Worm (Caenorhabditis elegans) whole organism, young adult: ENCODE results near the gene F49C5.9.

Experiments
- B0035.1 ChIP-seq: sonication (generic microtip); optimal IDR thresholded peaks from 2 replicates; lab custom pipeline; 2016; ENCODE audit warnings: missing genetic modification characterization, mild to moderate bottlenecking, missing compliant biosample characterization, missing genotype, missing genetic modification reagents
- B0336.3 ChIP-seq: fragments of 200-800 bp; sonication (Bioruptor generic); IDR thresholded peaks from 2 replicates; pipeline ENCODE4 v1.3.6; 2022; ENCODE audit warnings: missing genetic modification characterization, missing compliant biosample characterization
- C17E4.6 ChIP-seq: fragments of 200-800 bp; sonication (Bioruptor generic); IDR thresholded peaks from 2 replicates; pipeline ENCODE4 v1.3.6; 2022; ENCODE audit warnings: missing genetic modification reagents, missing genetic modification characterization, missing compliant biosample characterization
- D2030.7 ChIP-seq: fragments of 200-800 bp; sonication (Bioruptor generic); IDR thresholded peaks from 2 replicates; pipeline ENCODE4 v1.3.6; 2022; ENCODE audit warnings: missing genetic modification reagents, missing genetic modification characterization, missing compliant biosample characterization
- F22D6.2 ChIP-seq: sonication (generic microtip); optimal IDR thresholded peaks from 2 replicates; lab custom pipeline; 2016; ENCODE audit warnings: mild to moderate bottlenecking, missing genetic modification characterization, missing compliant biosample characterization
- F33H1.4 ChIP-seq: fragments of 200-800 bp; sonication (Bioruptor generic); IDR thresholded peaks from 2 replicates; pipeline ENCODE4 v1.3.6; 2022; ENCODE audit warnings: missing genetic modification reagents, missing genetic modification characterization, missing compliant biosample characterization
- F49E8.2 ChIP-seq: sonication (generic microtip); optimal IDR thresholded peaks from 3 replicates; lab custom pipeline; 2017; ENCODE audit warnings: missing genetic modification characterization, mild to moderate bottlenecking, missing compliant biosample characterization, antibody characterized with exemption, moderate library complexity; ENCODE audit not compliant: insufficient read depth
- F57A8.1 ChIP-seq: fragments of 200-800 bp; sonication (Bioruptor generic); optimal IDR thresholded peaks from 2 replicates; lab custom pipeline; 2018; ENCODE audit warnings: mild to moderate bottlenecking, missing genetic modification characterization, moderate library complexity, missing compliant biosample characterization
- F57C9.4 ChIP-seq: sonication (generic microtip); optimal IDR thresholded peaks from 2 replicates; lab custom pipeline; 2017; ENCODE audit warnings: mild to moderate bottlenecking, missing genetic modification characterization, missing compliant biosample characterization
- K11D2.4 ChIP-seq: fragments of 200-800 bp; sonication (Bioruptor generic); IDR thresholded peaks from 2 replicates; pipeline ENCODE4 v1.3.6; 2022; ENCODE audit warnings: missing genetic modification reagents, missing genetic modification characterization, missing compliant biosample characterization
- Y53F4B.3 ChIP-seq: fragments of 200-800 bp; sonication (Bioruptor generic); IDR thresholded peaks from 2 replicates; pipeline ENCODE4 v1.3.6; 2022; ENCODE audit warnings: missing genetic modification reagents, missing genetic modification characterization, missing compliant biosample characterization
- Y53G8AR.9 ChIP-seq: fragments of 200-800 bp; sonication (Bioruptor generic); conservative IDR thresholded peaks from 2 replicates; pipeline ENCODE4 v1.3.6; 2022; ENCODE audit warnings: missing genetic modification reagents, missing genetic modification characterization, missing compliant biosample characterization
- Y56A3A.18 ChIP-seq: fragments of 200-800 bp; sonication (Bioruptor generic); IDR thresholded peaks from 2 replicates; pipeline ENCODE4 v1.3.6; 2022; ENCODE audit warnings: missing genetic modification reagents, missing genetic modification characterization, missing compliant biosample characterization
- attf-3 ChIP-seq: fragments of 200-800 bp; sonication (Bioruptor generic); conservative IDR thresholded peaks from 2 replicates; pipeline ENCODE4 v1.3.6; 2022; ENCODE audit warnings: missing genetic modification reagents, missing genetic modification characterization, missing compliant biosample characterization
- attf-5 ChIP-seq: fragments of 200-800 bp; sonication (Bioruptor generic); optimal IDR thresholded peaks from 2 replicates; lab custom pipeline; 2018; ENCODE audit warnings: mild to moderate bottlenecking, missing genetic modification characterization, missing compliant biosample characterization
- attf-6 ChIP-seq: fragments of 200-800 bp; sonication (Bioruptor generic); IDR thresholded peaks from 2 replicates; pipeline ENCODE4 v1.3.6; 2022; ENCODE audit warnings: missing genetic modification reagents, missing genetic modification characterization, missing compliant biosample characterization
- ceh-27 ChIP-seq: fragments of 200-800 bp; sonication (Bioruptor generic); optimal IDR thresholded peaks from 2 replicates; lab custom pipeline; 2018; ENCODE audit warnings: mild to moderate bottlenecking, missing genetic modification characterization, moderate library complexity, missing compliant biosample characterization
- ceh-40 ChIP-seq: fragments of 200-800 bp; sonication (Bioruptor generic); IDR thresholded peaks from 2 replicates; pipeline ENCODE4 v1.3.6; 2022; ENCODE audit warnings: missing genetic modification characterization, missing compliant biosample characterization
- ceh-91 ChIP-seq: fragments of 200-800 bp; sonication (Bioruptor generic); IDR thresholded peaks from 2 replicates; pipeline ENCODE4 v1.3.6; 2022; ENCODE audit warnings: missing genetic modification reagents, missing genetic modification characterization, missing compliant biosample characterization
- die-1 ChIP-seq: sonication (generic microtip); optimal IDR thresholded peaks from 2 replicates; lab custom pipeline; 2016; ENCODE audit warnings: missing genotype, mild to moderate bottlenecking, missing genetic modification characterization, missing compliant biosample characterization
- dox-1 ChIP-seq: fragments of 200-800 bp; sonication (Bioruptor generic); IDR thresholded peaks from 2 replicates; pipeline ENCODE4 v1.3.6; 2022; ENCODE audit warnings: missing genetic modification reagents, missing genetic modification characterization, missing compliant biosample characterization
- dpff-1 ChIP-seq: sonication (generic microtip); optimal IDR thresholded peaks from 2 replicates; lab custom pipeline; 2017; ENCODE audit warnings: mild to moderate bottlenecking, missing genetic modification characterization, missing compliant biosample characterization
- dpl-1 ChIP-seq: fragments of 150-350 bp; optimal IDR thresholded peaks from 2 replicates; lab custom pipeline; 2014; ENCODE audit warnings: missing biosample characterization, missing genetic modification reagents, missing genetic modification characterization
- egl-18 ChIP-seq: fragments of 200-800 bp; sonication (Bioruptor generic); IDR thresholded peaks from 2 replicates; pipeline ENCODE4 v1.3.6; 2022; ENCODE audit warnings: missing genetic modification reagents, missing genetic modification characterization, missing compliant biosample characterization
- fkh-3 ChIP-seq: sonication (generic microtip); optimal IDR thresholded peaks from 2 replicates; lab custom pipeline; 2016; ENCODE audit warnings: mild to moderate bottlenecking, missing genetic modification characterization, missing compliant biosample characterization
- gei-17 ChIP-seq: fragments of 200-800 bp; sonication (Bioruptor generic); optimal IDR thresholded peaks from 2 replicates; lab custom pipeline; 2018; ENCODE audit warnings: mild to moderate bottlenecking, missing genetic modification characterization, missing compliant biosample characterization
- hlh-12 ChIP-seq: sonication (generic microtip); optimal IDR thresholded peaks from 2 replicates; lab custom pipeline; 2016; ENCODE audit warnings: missing genetic modification characterization, missing compliant biosample characterization
- hlh-26 ChIP-seq: fragments of 200-800 bp; sonication (Bioruptor generic); conservative IDR thresholded peaks from 2 replicates; pipeline ENCODE4 v1.3.6; 2022; ENCODE audit warnings: missing genetic modification reagents, missing genetic modification characterization, missing compliant biosample characterization
- hsf-1 ChIP-seq: fragments of 200-800 bp; sonication (Bioruptor generic); IDR thresholded peaks from 2 replicates; pipeline ENCODE4 v1.3.6; 2022; ENCODE audit warnings: missing genetic modification reagents, missing genetic modification characterization, missing compliant biosample characterization
- lag-1 ChIP-seq: fragments of 200-800 bp; sonication (Bioruptor generic); IDR thresholded peaks from 2 replicates; pipeline ENCODE4 v1.3.6; 2022; ENCODE audit warnings: missing genetic modification reagents, missing genetic modification characterization, missing compliant biosample characterization
- lin-54 ChIP-seq: fragments of 200-800 bp; sonication (Bioruptor generic); optimal IDR thresholded peaks from 2 replicates; lab custom pipeline; 2018; ENCODE audit warnings: mild to moderate bottlenecking, missing genetic modification characterization, missing compliant biosample characterization
- lir-1 ChIP-seq: fragments of 200-800 bp; sonication (Bioruptor generic); conservative IDR thresholded peaks from 2 replicates; pipeline ENCODE4 v1.3.6; 2022; ENCODE audit warnings: missing genetic modification reagents, missing genetic modification characterization, missing compliant biosample characterization
- lsy-27 ChIP-seq: sonication (generic microtip); optimal IDR thresholded peaks from 2 replicates; lab custom pipeline; 2017; ENCODE audit warnings: missing genetic modification characterization, mild to moderate bottlenecking, missing compliant biosample characterization, antibody characterized with exemption, missing genotype, borderline replicate concordance; ENCODE audit not compliant: insufficient read depth
- madf-10 ChIP-seq: sonication (generic microtip); optimal IDR thresholded peaks from 2 replicates; lab custom pipeline; 2016; ENCODE audit warnings: mild to moderate bottlenecking, missing genetic modification characterization, missing compliant biosample characterization
- madf-3 ChIP-seq: fragments of 200-800 bp; sonication (Bioruptor generic); IDR thresholded peaks from 2 replicates; pipeline ENCODE4 v1.3.6; 2022; ENCODE audit warnings: missing genetic modification reagents, missing genetic modification characterization, missing compliant biosample characterization
- madf-6 ChIP-seq: fragments of 200-800 bp; sonication (Bioruptor generic); IDR thresholded peaks from 2 replicates; pipeline ENCODE4 v1.3.6; 2022; ENCODE audit warnings: missing genetic modification reagents, missing genetic modification characterization, missing compliant biosample characterization
- nfyb-1 ChIP-seq: fragments of 200-800 bp; sonication (Bioruptor generic); IDR thresholded peaks from 2 replicates; pipeline ENCODE4 v1.3.6; 2022; ENCODE audit warnings: missing genetic modification reagents, missing genetic modification characterization, missing compliant biosample characterization
- nhr-179 ChIP-seq: sonication (generic microtip); optimal IDR thresholded peaks from 2 replicates; lab custom pipeline; 2016; ENCODE audit warnings: mild to moderate bottlenecking, missing genetic modification characterization, missing compliant biosample characterization
- rec-8 ChIP-seq, 2 experiments: sonication (generic microtip); optimal IDR thresholded peaks; 2 replicates each; lab custom pipeline; 2016; ENCODE audit warnings: mild to moderate bottlenecking in 2 of 2, missing genetic modification characterization in 2 of 2, missing genetic modification reagents in 2 of 2, missing genotype in 2 of 2, missing biosample characterization in 1 of 2, missing compliant biosample characterization in 1 of 2, moderate library complexity in 1 of 2
- rpc-1 ChIP-seq, 2 experiments: fragments of 150-350 bp in 1 of 2; sonication (generic microtip) in 1 of 2; optimal IDR thresholded peaks; 2 replicates each; lab custom pipeline; 2014 to 2018; ENCODE audit warnings: missing biosample characterization in 1 of 2, missing genetic modification characterization in 1 of 2, missing genetic modification reagents in 1 of 2, missing genotype in 1 of 2
- snpc-4 ChIP-seq, 5 experiments: fragments of 150-350 bp in 1 of 5; sonication (generic microtip) in 4 of 5; optimal IDR thresholded peaks; 2 replicates each; lab custom pipeline; 2014 to 2018; ENCODE audit warnings: missing genetic modification characterization in 5 of 5, missing biosample characterization in 3 of 5, antibody characterized with exemption in 2 of 5, mild to moderate bottlenecking in 2 of 5, missing compliant biosample characterization in 2 of 5, missing genotype in 2 of 5, moderate library complexity in 2 of 5, missing genetic modification reagents in 1 of 5
- somi-1 ChIP-seq: fragments of 200-800 bp; sonication (Bioruptor generic); optimal IDR thresholded peaks from 2 replicates; lab custom pipeline; 2018; ENCODE audit warnings: mild to moderate bottlenecking, missing genetic modification characterization, missing compliant biosample characterization
- tbp1 ChIP-seq: fragments of 200-800 bp; sonication (Bioruptor generic); optimal IDR thresholded peaks from 2 replicates; lab custom pipeline; 2018; ENCODE audit warnings: mild to moderate bottlenecking, missing genetic modification characterization, missing compliant biosample characterization
- unc-130 ChIP-seq: sonication (generic microtip); optimal IDR thresholded peaks from 2 replicates; lab custom pipeline; 2016; ENCODE audit warnings: missing genetic modification reagents, missing genetic modification characterization, missing compliant biosample characterization
- zfh-2 ChIP-seq: fragments of 200-800 bp; sonication (Bioruptor generic); conservative IDR thresholded peaks from 2 replicates; pipeline ENCODE4 v1.3.6; 2022; ENCODE audit warnings: missing genetic modification reagents, missing genetic modification characterization, missing compliant biosample characterization
- ztf-3 ChIP-seq: fragments of 200-800 bp; sonication (Bioruptor generic); optimal IDR thresholded peaks from 2 replicates; lab custom pipeline; 2018; ENCODE audit warnings: mild to moderate bottlenecking, missing genetic modification characterization, missing compliant biosample characterization

Gene F49C5.9

ce11 chrII:12494556-12495131, 49.8 kb downstream of the F49C5.9 start, which contains the start of gene col-85 (continued):
- peak; percentile 93 for TF ChIP-seq nfyb-1
- peak; percentile 53 for TF ChIP-seq F33H1.4 (GFP tag; lab: Robert Waterston, UW)
- peak; percentile 4 for TF ChIP-seq F22D6.2 (tag; lab: Kevin White, UChicago)
- peak; percentile 72 for TF ChIP-seq B0035.1 (tag; lab: Kevin White, UChicago)
- TF ChIP-seq nhr-179 (tag; lab: Kevin White, UChicago): peak; percentile 42
- TF ChIP-seq hsf-1 (GFP tag; lab: Robert Waterston, UW): peak; percentile 52; the same call in 1 of the 2 replicates
- TF ChIP-seq attf-5: peak; percentile 84
- TF ChIP-seq dpff-1 (tag; lab: Kevin White, UChicago): no peak
- peak; percentile 77 for TF ChIP-seq attf-3 (GFP tag; lab: Robert Waterston, UW)
- TF ChIP-seq hlh-26 (GFP tag; lab: Robert Waterston, UW): no peak
- TF ChIP-seq somi-1 (GFP tag; lab: Kevin White, UChicago): peak; percentile 79
- peak; percentile 65 for TF ChIP-seq hlh-12 (tag; lab: Kevin White, UChicago)
- TF ChIP-seq ceh-40: peak; percentile 82
- TF ChIP-seq lir-1: peak; percentile 58
- no peak for TF ChIP-seq F57C9.4
- TF ChIP-seq snpc-4 (GFP tag; optimal IDR thresholded peaks at IDR 0.05; lab: Kevin White, UChicago): peak; percentile 91
- TF ChIP-seq snpc-4 (tag; optimal IDR thresholded peaks at IDR 0.05; lab: Kevin White, UChicago): peak; percentile 92 to 97 (median 95)
- peak; percentile 29 for TF ChIP-seq lsy-27
- peak; percentile 76 to 91 for TF ChIP-seq rec-8 (tag; optimal IDR thresholded peaks at IDR 0.05; lab: Kevin White, UChicago)
- TF ChIP-seq ztf-3 (GFP tag; lab: Kevin White, UChicago): peak; percentile 55
- TF ChIP-seq unc-130 (GFP tag; lab: Kevin White, UChicago): peak; percentile 62
- peak; percentile 56; the same call in 1 of the 2 replicates for TF ChIP-seq attf-6 (GFP tag; lab: Robert Waterston, UW)
- peak; percentile 95 for TF ChIP-seq dox-1 (GFP tag; lab: Robert Waterston, UW)
- no peak; the same call in 1 of the 2 replicates for TF ChIP-seq Y53F4B.3 (GFP tag; lab: Robert Waterston, UW)
- TF ChIP-seq ceh-91 (GFP tag; lab: Robert Waterston, UW): peak; percentile 43
- peak; percentile 75 for TF ChIP-seq B0336.3 (GFP tag; lab: Robert Waterston, UW)
- TF ChIP-seq die-1 (tag; lab: Kevin White, UChicago): peak; percentile 87
- peak; percentile 68 for TF ChIP-seq F49E8.2 (tag; lab: Kevin White, UChicago)
- TF ChIP-seq lin-54 (GFP tag; lab: Kevin White, UChicago): peak; percentile 78
- TF ChIP-seq fkh-3: peak; percentile 87
- TF ChIP-seq K11D2.4 (GFP tag; lab: Robert Waterston, UW): peak; percentile 70
- TF ChIP-seq lag-1 (GFP tag; lab: Robert Waterston, UW): no peak
- peak; percentile 56; the same call in 1 of the 2 replicates for TF ChIP-seq Y56A3A.18 (GFP tag; lab: Robert Waterston, UW)
- peak; percentile 36 for TF ChIP-seq ceh-27 (GFP tag; lab: Kevin White, UChicago)
- TF ChIP-seq madf-6: peak; percentile 72
- TF ChIP-seq rpc-1 (optimal IDR thresholded peaks at IDR 0.05; lab: Kevin White, UChicago): peak; percentile 97
- peak; percentile 93 for TF ChIP-seq rpc-1 (tag; optimal IDR thresholded peaks at IDR 0.05; lab: Kevin White, UChicago)
- TF ChIP-seq egl-18: 0 out of 2 replicates have a peak, but pooled peaks have one; percentile 50
- TF ChIP-seq F57A8.1 (GFP tag; lab: Kevin White, UChicago): peak; percentile 43
- TF ChIP-seq madf-10: peak; percentile 84
- peak; percentile 17 for TF ChIP-seq zfh-2
- peak; percentile 79 for TF ChIP-seq Y53G8AR.9
- TF ChIP-seq C17E4.6 (GFP tag; lab: Robert Waterston, UW): no peak
- TF ChIP-seq gei-17: peak; percentile 5
- TF ChIP-seq tbp1 (GFP tag; lab: Kevin White, UChicago): peak; percentile 95
- peak; percentile 83 for TF ChIP-seq D2030.7 (GFP tag; lab: Robert Waterston, UW)
- peak; percentile 77; the same call in 1 of the 2 replicates for TF ChIP-seq madf-3 (GFP tag; lab: Robert Waterston, UW)
- TF ChIP-seq dpl-1 (GFP tag; lab: Kevin White, UChicago): peak; percentile 24
